Fruit fly (Drosophila melanogaster): Measurements from ENCODE around the gene Ho.

Ho gene

dm6 chr3R:11679513-11679912 lies at the start of gene Ho, which contains the start of gene Taf12:
TSS of gene Ho (plus strand) at chr3R:11679743.
TSS of gene Taf12 (minus strand) at chr3R:11679690.
- no peak for TF ChIP-seq noc (tag; optimal IDR thresholded peaks at IDR 0.05)

- no peak for TF ChIP-seq noc (tag; optimal IDR thresholded peaks at IDR 0.05)
Observed at dm6 chr3R:11637586-11637985, 42.0 kb upstream of the Ho start.

- TF ChIP-seq noc (tag; optimal IDR thresholded peaks at IDR 0.05): peak; percentile 3
Observed at dm6 chr3R:11639946-11640588, 39.5 kb upstream of the Ho start.

- TF ChIP-seq noc (tag; optimal IDR thresholded peaks at IDR 0.05): no peak
Observed at dm6 chr3R:11646826-11647225, 32.7 kb upstream of the Ho start.

- TF ChIP-seq noc (tag; optimal IDR thresholded peaks at IDR 0.05): no peak
Observed at dm6 chr3R:11648356-11649355, 30.9 kb upstream of the Ho start.

dm6 chr3R:11649449-11649848 lies 30.1 kb upstream of the Ho start:
- TF ChIP-seq noc (tag; optimal IDR thresholded peaks at IDR 0.05): peak; percentile 97

- TF ChIP-seq noc (tag; optimal IDR thresholded peaks at IDR 0.05): peak; percentile 59
Observed at dm6 chr3R:11650105-11651039, 29.2 kb upstream of the Ho start, which contains the start of the genes Csk and Elp1. TSS of gene Csk (minus strand) at chr3R:11650706. TSS of gene Elp1 (plus strand) at chr3R:11650971.

- peak; percentile 31 for TF ChIP-seq noc (tag; optimal IDR thresholded peaks at IDR 0.05)
Observed at dm6 chr3R:11655873-11656374, 23.6 kb upstream of the Ho start, which contains the start of gene CG42327. TSS of gene CG42327 (plus strand) at chr3R:11656149.

dm6 chr3R:11656614-11657216 lies 22.8 kb upstream of the Ho start:
- TF ChIP-seq noc (tag; optimal IDR thresholded peaks at IDR 0.05): peak; percentile 96

dm6 chr3R:11657786-11658193 lies 21.8 kb upstream of the Ho start:
- TF ChIP-seq noc (tag; optimal IDR thresholded peaks at IDR 0.05): peak; percentile 62

- TF ChIP-seq noc (tag; optimal IDR thresholded peaks at IDR 0.05): no peak
Observed at dm6 chr3R:11661187-11661586, 18.4 kb upstream of the Ho start.

dm6 chr3R:11661712-11662111 lies 17.8 kb upstream of the Ho start:
- TF ChIP-seq noc (tag; optimal IDR thresholded peaks at IDR 0.05): no peak

- TF ChIP-seq noc (tag; optimal IDR thresholded peaks at IDR 0.05): no peak
Observed at dm6 chr3R:11662617-11663016, 16.9 kb upstream of the Ho start.

- no peak for TF ChIP-seq noc (tag; optimal IDR thresholded peaks at IDR 0.05)
Observed at dm6 chr3R:11663441-11663840, 16.1 kb upstream of the Ho start.

dm6 chr3R:11665508-11665907 lies 14.0 kb upstream of the Ho start:
- TF ChIP-seq noc (tag; optimal IDR thresholded peaks at IDR 0.05): no peak
